Worm (Caenorhabditis elegans) whole organism, L3 larva: ENCODE results near the gene ocam-1.

Experiments
- R02D3.7 ChIP-seq: fragments of 150-350 bp; optimal IDR thresholded peaks from 2 replicates; lab custom pipeline; 2014; ENCODE audit warnings: missing biosample characterization, missing genetic modification characterization
- ama-1 ChIP-seq: fragments of 150-350 bp; optimal IDR thresholded peaks from 2 replicates; lab custom pipeline; 2018
- ceh-16 ChIP-seq: sonication (generic microtip); optimal IDR thresholded peaks from 2 replicates; lab custom pipeline; 2017; ENCODE audit warnings: missing biosample characterization, missing genetic modification characterization
- ceh-9 ChIP-seq: sonication (generic microtip); optimal IDR thresholded peaks from 2 replicates; lab custom pipeline; 2018; ENCODE audit warnings: missing biosample characterization, missing genetic modification characterization
- jun-1 ChIP-seq: fragments of 150-350 bp; optimal IDR thresholded peaks from 2 replicates; lab custom pipeline; 2014; ENCODE audit warnings: missing biosample characterization, missing genetic modification reagents, missing genetic modification characterization
- lin-39 ChIP-seq: fragments of 150-350 bp; optimal IDR thresholded peaks from 2 replicates; lab custom pipeline; 2018; ENCODE audit warnings: missing biosample characterization, missing genetic modification reagents, missing genetic modification characterization
- nhr-11 ChIP-seq: fragments of 150-350 bp; optimal IDR thresholded peaks from 2 replicates; lab custom pipeline; 2014; ENCODE audit warnings: missing biosample characterization, missing genetic modification characterization
- nhr-12 ChIP-seq: fragments of 150-350 bp; optimal IDR thresholded peaks from 2 replicates; lab custom pipeline; 2014; ENCODE audit warnings: missing biosample characterization, missing genetic modification characterization
- nhr-28 ChIP-seq: fragments of 150-350 bp; optimal IDR thresholded peaks from 2 replicates; lab custom pipeline; 2014; ENCODE audit warnings: missing biosample characterization, missing genetic modification characterization
- nhr-76 ChIP-seq: fragments of 150-350 bp; sonication (generic microtip); optimal IDR thresholded peaks from 5 replicates; lab custom pipeline; 2014; ENCODE audit warnings: missing biosample characterization, missing genetic modification characterization
- tbx-2 ChIP-seq: sonication (generic microtip); optimal IDR thresholded peaks from 2 replicates; lab custom pipeline; 2016; ENCODE audit warnings: mild to moderate bottlenecking, missing genetic modification characterization, missing compliant biosample characterization
- unc-39 ChIP-seq: sonication (generic microtip); optimal IDR thresholded peaks from 4 replicates; lab custom pipeline; 2017; ENCODE audit warnings: missing biosample characterization, missing genetic modification characterization
- zag-1 ChIP-seq: fragments of 150-350 bp; optimal IDR thresholded peaks from 2 replicates; lab custom pipeline; 2014; ENCODE audit warnings: missing biosample characterization, missing genetic modification characterization

- TF ChIP-seq lin-39 (tag; lab: Kevin White, UChicago) (peak; percentile 53), ceh-9 (tag; lab: Kevin White, UChicago) (no peak), ceh-16 (no peak), jun-1 (tag; lab: Kevin White, UChicago) (peak; percentile 32), nhr-76 (tag; lab: Kevin White, UChicago) (no peak), ama-1 (lab: Kevin White, UChicago) (peak; percentile 9), nhr-28 (tag; lab: Kevin White, UChicago) (no peak), R02D3.7 (tag; lab: Kevin White, UChicago) (peak; percentile 44), tbx-2 (tag; lab: Kevin White, UChicago) (no peak), nhr-11 (tag; lab: Kevin White, UChicago) (no peak), nhr-12 (tag; lab: Kevin White, UChicago) (no peak), unc-39 (tag; lab: Kevin White, UChicago) (no peak), zag-1 (tag; lab: Kevin White, UChicago) (no peak)
Measured at ce11 chrV:14193451-14193850, 25.9 kb upstream of the ocam-1 start, which contains the start of gene atfs-1.
